Fruit fly (Drosophila melanogaster) whole organism, embryonic: Measurements from ENCODE around the gene CG31627.

Experiments
- Antp ChIP-seq: fragments of 200-800 bp; sonication (Bioruptor generic); optimal IDR thresholded peaks from 3 replicates; lab custom pipeline; 2016; ENCODE audit warnings: missing biosample characterization, missing genetic modification characterization
- Awh ChIP-seq: fragments of 200-800 bp; sonication (Bioruptor generic); IDR thresholded peaks from 2 replicates; pipeline ENCODE4, ENCODE4 v1.3.6; 2022; ENCODE audit warnings: missing biosample characterization, missing genetic modification characterization
- CG10267 ChIP-seq: fragments of 200-800 bp; sonication (Bioruptor generic); optimal IDR thresholded peaks from 2 replicates; lab custom pipeline; 2018; ENCODE audit warnings: missing biosample characterization, mild to moderate bottlenecking, missing genetic modification characterization, moderate library complexity
- CG11695 ChIP-seq: fragments of 200-800 bp; sonication (Bioruptor generic); IDR thresholded peaks from 3 replicates; pipeline ENCODE4 v1.3.6; 2022; ENCODE audit warnings: missing biosample characterization, missing genetic modification characterization
- CG12659 ChIP-seq: fragments of 200-800 bp; sonication (Bioruptor generic); optimal IDR thresholded peaks from 3 replicates; lab custom pipeline; 2017; ENCODE audit warnings: mild to moderate bottlenecking, missing biosample characterization, missing genetic modification reagents, missing genetic modification characterization
- CG15011 ChIP-seq: fragments of 200-800 bp; sonication (Bioruptor generic); optimal IDR thresholded peaks from 3 replicates; lab custom pipeline; 2018; ENCODE audit warnings: missing biosample characterization, mild to moderate bottlenecking, missing genetic modification characterization
- CG15479 ChIP-seq: fragments of 200-800 bp; sonication (Bioruptor generic); optimal IDR thresholded peaks from 3 replicates; lab custom pipeline; 2019; ENCODE audit warnings: missing biosample characterization, mild to moderate bottlenecking, missing genetic modification characterization, moderate library complexity
- CG17359 ChIP-seq: fragments of 200-800 bp; sonication (Bioruptor generic); optimal IDR thresholded peaks from 3 replicates; lab custom pipeline; 2018; ENCODE audit warnings: missing biosample characterization, mild to moderate bottlenecking, missing genetic modification characterization, moderate library complexity
- CG18476 ChIP-seq: fragments of 200-800 bp; sonication (Bioruptor generic); optimal IDR thresholded peaks from 2 replicates; lab custom pipeline; 2016; ENCODE audit warnings: missing biosample characterization, mild to moderate bottlenecking, missing genetic modification characterization
- CG2202 ChIP-seq: fragments of 200-800 bp; sonication (Bioruptor generic); optimal IDR thresholded peaks from 2 replicates; lab custom pipeline; 2018; ENCODE audit warnings: missing biosample characterization, mild to moderate bottlenecking, missing genetic modification characterization
- CG3281 ChIP-seq: fragments of 200-800 bp; sonication (Bioruptor generic); optimal IDR thresholded peaks from 3 replicates; lab custom pipeline; 2017; ENCODE audit warnings: missing biosample characterization, mild to moderate bottlenecking, missing genetic modification characterization
- CG3407 ChIP-seq: fragments of 200-800 bp; sonication (Bioruptor generic); optimal IDR thresholded peaks from 2 replicates; lab custom pipeline; 2018; ENCODE audit warnings: missing biosample characterization, mild to moderate bottlenecking, missing genetic modification characterization
- CG3726 ChIP-seq: fragments of 200-800 bp; sonication (Bioruptor generic); IDR thresholded peaks from 3 replicates; pipeline ENCODE4, ENCODE4 v1.3.6; 2022; ENCODE audit warnings: missing biosample characterization, missing genetic modification characterization
- CG4820 ChIP-seq: fragments of 200-800 bp; sonication (Bioruptor generic); optimal IDR thresholded peaks from 3 replicates; lab custom pipeline; 2016; ENCODE audit warnings: missing biosample characterization, missing genetic modification characterization
- CG6854 ChIP-seq: fragments of 200-800 bp; sonication (Bioruptor generic); optimal IDR thresholded peaks from 3 replicates; lab custom pipeline; 2017; ENCODE audit warnings: missing biosample characterization, mild to moderate bottlenecking, missing genetic modification characterization
- CG7271 ChIP-seq: fragments of 200-800 bp; sonication (Bioruptor generic); optimal IDR thresholded peaks from 2 replicates; lab custom pipeline; 2018; ENCODE audit warnings: missing biosample characterization, mild to moderate bottlenecking, missing genetic modification characterization, moderate library complexity
- CG8290 ChIP-seq, 3 experiments: fragments of 200-800 bp; sonication (Bioruptor generic); optimal IDR thresholded peaks; 2 replicates each; lab custom pipeline; 2016 to 2019; ENCODE audit warnings: missing biosample characterization in 3 of 3, missing genetic modification characterization in 3 of 3, mild to moderate bottlenecking in 2 of 3, moderate library complexity in 1 of 3
- CG8924 ChIP-seq: fragments of 200-800 bp; optimal IDR thresholded peaks from 3 replicates; lab custom pipeline; 2019; ENCODE audit warnings: missing biosample characterization, mild to moderate bottlenecking, missing genetic modification characterization, moderate library complexity
- CG8944 ChIP-seq: fragments of 200-800 bp; sonication (Bioruptor generic); optimal IDR thresholded peaks from 3 replicates; lab custom pipeline; 2016; ENCODE audit warnings: missing biosample characterization, missing genetic modification characterization
- CG9437 ChIP-seq: fragments of 200-800 bp; sonication (Bioruptor generic); optimal IDR thresholded peaks from 2 replicates; lab custom pipeline; 2018; ENCODE audit warnings: missing biosample characterization, mild to moderate bottlenecking, missing genetic modification characterization
- CG9797 ChIP-seq: fragments of 200-800 bp; sonication (Bioruptor generic); optimal IDR thresholded peaks from 3 replicates; lab custom pipeline; 2018; ENCODE audit warnings: missing biosample characterization, mild to moderate bottlenecking, missing genetic modification characterization
- Chrac-16 ChIP-seq: fragments of 200-800 bp; sonication (Bioruptor generic); optimal IDR thresholded peaks from 3 replicates; lab custom pipeline; 2016; ENCODE audit warnings: missing biosample characterization, missing genetic modification characterization
- HLH4C ChIP-seq: fragments of 200-800 bp; sonication (Bioruptor generic); IDR thresholded peaks from 3 replicates; pipeline ENCODE4 v1.3.6; 2022; ENCODE audit warnings: missing biosample characterization, missing genetic modification characterization; ENCODE audit not compliant: partially characterized antibody
- Hand ChIP-seq: fragments of 200-800 bp; sonication (Bioruptor generic); optimal IDR thresholded peaks from 2 replicates; lab custom pipeline; 2017; ENCODE audit warnings: mild to moderate bottlenecking, missing biosample characterization, missing genetic modification reagents, missing genetic modification characterization
- Hr3 ChIP-seq: fragments of 200-800 bp; sonication (Bioruptor generic); optimal IDR thresholded peaks from 3 replicates; lab custom pipeline; 2016; ENCODE audit warnings: missing biosample characterization, missing genetic modification characterization
- Kr ChIP-seq: fragments of 200-800 bp; sonication (Bioruptor generic); optimal IDR thresholded peaks from 2 replicates; lab custom pipeline; 2017; ENCODE audit warnings: missing biosample characterization, mild to moderate bottlenecking, missing genetic modification characterization
- NfI ChIP-seq: fragments of 200-800 bp; sonication (Bioruptor generic); optimal IDR thresholded peaks from 3 replicates; lab custom pipeline; 2018; ENCODE audit warnings: missing biosample characterization, mild to moderate bottlenecking, missing genetic modification characterization, moderate library complexity
- Ptx1 ChIP-seq: fragments of 200-800 bp; sonication (Bioruptor generic); IDR thresholded peaks from 2 replicates; pipeline ENCODE4 v1.3.6; 2022; ENCODE audit warnings: missing biosample characterization, missing genetic modification characterization
- Usf ChIP-seq: fragments of 200-800 bp; sonication (Bioruptor generic); optimal IDR thresholded peaks from 2 replicates; lab custom pipeline; 2017; ENCODE audit warnings: missing genotype, missing biosample characterization, missing genetic modification characterization
- ato ChIP-seq: fragments of 200-800 bp; sonication (Bioruptor generic); IDR thresholded peaks from 2 replicates; pipeline ENCODE4 v1.3.6; 2022; ENCODE audit warnings: missing biosample characterization, missing genetic modification characterization; ENCODE audit not compliant: partially characterized antibody
- az2 ChIP-seq: fragments of 200-800 bp; sonication (Bioruptor generic); optimal IDR thresholded peaks from 3 replicates; lab custom pipeline; 2016; ENCODE audit warnings: missing biosample characterization, missing genetic modification characterization
- bsh ChIP-seq, 2 experiments: fragments of 200-800 bp; sonication (Bioruptor generic); optimal IDR thresholded peaks; 2 replicates each; lab custom pipeline; 2017 to 2018; ENCODE audit warnings: mild to moderate bottlenecking in 2 of 2, missing biosample characterization in 2 of 2, missing genetic modification characterization in 2 of 2, moderate library complexity in 1 of 2
- cg ChIP-seq: fragments of 200-800 bp; sonication (Bioruptor generic); optimal IDR thresholded peaks from 3 replicates; lab custom pipeline; 2019; ENCODE audit warnings: missing biosample characterization, mild to moderate bottlenecking, missing genetic modification characterization, moderate library complexity
- dati ChIP-seq: fragments of 200-800 bp; sonication (Bioruptor generic); IDR thresholded peaks from 2 replicates; pipeline ENCODE4 v1.3.6; 2022; ENCODE audit warnings: missing biosample characterization, missing genetic modification characterization
- eyg ChIP-seq: fragments of 200-800 bp; sonication (Bioruptor generic); optimal IDR thresholded peaks from 3 replicates; lab custom pipeline; 2016; ENCODE audit warnings: missing biosample characterization, missing genetic modification characterization
- fd102C ChIP-seq: fragments of 200-800 bp; sonication (Bioruptor generic); optimal IDR thresholded peaks from 2 replicates; lab custom pipeline; 2018; ENCODE audit warnings: missing biosample characterization, mild to moderate bottlenecking, missing genetic modification characterization, moderate library complexity
- fu2 ChIP-seq: fragments of 200-800 bp; sonication (Bioruptor generic); optimal IDR thresholded peaks from 2 replicates; lab custom pipeline; 2016; ENCODE audit warnings: missing biosample characterization, missing genetic modification characterization
- gt ChIP-seq: fragments of 200-800 bp; sonication (Bioruptor generic); IDR thresholded peaks from 2 replicates; pipeline ENCODE4 v1.3.6; 2022; ENCODE audit warnings: missing biosample characterization, missing genetic modification characterization
- nerfin-2 ChIP-seq: fragments of 200-800 bp; sonication (Bioruptor generic); IDR thresholded peaks from 2 replicates; pipeline ENCODE4 v1.3.6; 2022; ENCODE audit warnings: missing biosample characterization, missing genetic modification characterization; ENCODE audit not compliant: partially characterized antibody
- oc ChIP-seq: fragments of 200-800 bp; sonication (Bioruptor generic); optimal IDR thresholded peaks from 2 replicates; lab custom pipeline; 2018; ENCODE audit warnings: missing biosample characterization, mild to moderate bottlenecking, missing genetic modification characterization, moderate library complexity
- ro ChIP-seq: fragments of 200-800 bp; sonication (Bioruptor generic); IDR thresholded peaks from 2 replicates; pipeline ENCODE4 v1.3.6; 2022; ENCODE audit warnings: missing biosample characterization, missing genetic modification characterization
- sd ChIP-seq: fragments of 200-800 bp; sonication (Bioruptor generic); optimal IDR thresholded peaks from 3 replicates; lab custom pipeline; 2018; ENCODE audit warnings: missing biosample characterization, mild to moderate bottlenecking, missing genetic modification characterization, moderate library complexity
- seq ChIP-seq: fragments of 200-800 bp; sonication (Bioruptor generic); IDR thresholded peaks from 2 replicates; pipeline ENCODE4 v1.3.6; 2022; ENCODE audit warnings: missing biosample characterization, missing genetic modification characterization
- slbo ChIP-seq: fragments of 200-800 bp; sonication (Bioruptor generic); IDR thresholded peaks from 2 replicates; pipeline ENCODE4 v1.3.6; 2022; ENCODE audit warnings: missing biosample characterization, missing genetic modification characterization
- ssp ChIP-seq: fragments of 200-800 bp; sonication (Bioruptor generic); IDR thresholded peaks from 2 replicates; pipeline ENCODE4 v1.3.6; 2022; ENCODE audit warnings: missing biosample characterization, missing genetic modification characterization
- unc-4 ChIP-seq: fragments of 200-800 bp; sonication (Bioruptor generic); IDR thresholded peaks from 2 replicates; pipeline ENCODE4 v1.3.6; 2022; ENCODE audit warnings: missing biosample characterization, missing genetic modification characterization; ENCODE audit not compliant: partially characterized antibody
- vnd ChIP-seq: fragments of 200-800 bp; sonication (Bioruptor generic); IDR thresholded peaks from 3 replicates; pipeline ENCODE4 v1.3.6; 2022; ENCODE audit warnings: missing biosample characterization, missing genetic modification characterization; ENCODE audit not compliant: partially characterized antibody
- z ChIP-seq: fragments of 200-800 bp; sonication (Bioruptor generic); IDR thresholded peaks from 3 replicates; pipeline ENCODE4 v1.3.6; 2022; ENCODE audit warnings: missing biosample characterization, missing genetic modification characterization
- zen ChIP-seq: fragments of 200-800 bp; sonication (Bioruptor generic); optimal IDR thresholded peaks from 3 replicates; lab custom pipeline; 2018; ENCODE audit warnings: missing biosample characterization, mild to moderate bottlenecking, missing genetic modification characterization, moderate library complexity
- zen2 ChIP-seq: fragments of 200-800 bp; sonication (Bioruptor generic); IDR thresholded peaks from 3 replicates; pipeline ENCODE4 v1.3.6; 2022; ENCODE audit warnings: missing biosample characterization, missing genetic modification characterization; ENCODE audit not compliant: partially characterized antibody
- zfh2 ChIP-seq: fragments of 200-800 bp; sonication (Bioruptor generic); optimal IDR thresholded peaks from 2 replicates; lab custom pipeline; 2016; ENCODE audit warnings: missing biosample characterization, missing genetic modification characterization

The CG31627 gene

DNA sequence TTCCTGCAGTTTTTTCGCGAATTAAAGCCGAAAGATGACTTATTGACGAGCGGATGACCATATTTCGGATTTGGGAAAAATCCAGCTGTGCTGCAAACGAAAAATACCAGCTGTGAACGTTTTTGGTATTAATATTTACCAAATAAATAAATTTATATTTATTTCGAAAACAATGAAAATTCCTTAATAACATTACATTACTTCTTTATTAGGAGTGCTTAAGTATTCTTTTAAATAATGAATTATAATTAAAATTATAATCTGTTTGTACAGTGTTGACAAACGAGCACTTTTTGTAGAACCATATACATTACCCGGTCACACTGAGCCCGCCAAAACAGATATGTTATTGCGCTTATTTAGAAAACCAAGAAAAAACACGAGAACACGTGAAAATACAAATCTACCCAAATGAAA is 6.6 kb downstream of the CG31627 start, which contains the start of the genes bur and Mcm10 (continued):
- peak; percentile 94 for TF ChIP-seq CG9797
- TF ChIP-seq CG17359 (tag; lab: Kevin White, UChicago): no peak
- TF ChIP-seq vnd (GFP tag; lab: Robert Waterston, UW): no peak
- TF ChIP-seq CG18476 (GFP tag; lab: Kevin White, UChicago): no peak
- TF ChIP-seq CG8924 (tag; lab: Kevin White, UChicago): no peak
- TF ChIP-seq CG11695: no peak
- TF ChIP-seq CG3281 (GFP tag; lab: Kevin White, UChicago): no peak
- peak; percentile 13 for TF ChIP-seq Hr3 (GFP tag; lab: Kevin White, UChicago)
- TF ChIP-seq seq (GFP tag; lab: Robert Waterston, UW): no peak
- TF ChIP-seq CG15011: no peak
- no peak for TF ChIP-seq Kr (GFP tag; lab: Kevin White, UChicago)
- peak; percentile 60 for TF ChIP-seq CG8290 (GFP tag; optimal IDR thresholded peaks at IDR 0.05; lab: Kevin White, UChicago)
- no peak for TF ChIP-seq CG8290 (tag; optimal IDR thresholded peaks at IDR 0.05; lab: Kevin White, UChicago)
- TF ChIP-seq fd102C (GFP tag; lab: Kevin White, UChicago): no peak
- TF ChIP-seq dati: no peak
- TF ChIP-seq zen (tag; lab: Kevin White, UChicago): peak; percentile 53
- TF ChIP-seq Usf (GFP tag; lab: Kevin White, UChicago): no peak
- TF ChIP-seq CG3726 (GFP tag; lab: Robert Waterston, UW): no peak
- TF ChIP-seq Awh (GFP tag; lab: Robert Waterston, UW): no peak
- no peak for TF ChIP-seq oc (tag; lab: Kevin White, UChicago)
- TF ChIP-seq CG2202 (tag; lab: Kevin White, UChicago): no peak
- peak; percentile 65 for TF ChIP-seq CG12659
- TF ChIP-seq CG15479 (GFP tag; lab: Kevin White, UChicago): no peak
- TF ChIP-seq unc-4 (GFP tag; lab: Robert Waterston, UW): no peak
- TF ChIP-seq Ptx1 (GFP tag; lab: Robert Waterston, UW): no peak
- TF ChIP-seq ssp (GFP tag; lab: Robert Waterston, UW): no peak
- no peak for TF ChIP-seq eyg (GFP tag; lab: Kevin White, UChicago)
- no peak for TF ChIP-seq CG3407 (GFP tag; lab: Kevin White, UChicago)
- TF ChIP-seq z (GFP tag; lab: Robert Waterston, UW): no peak
- no peak for TF ChIP-seq CG4820
- TF ChIP-seq CG8944: no peak
- TF ChIP-seq sd (tag; lab: Kevin White, UChicago): no peak
- TF ChIP-seq ato: no peak
- TF ChIP-seq bsh (GFP tag; optimal IDR thresholded peaks at IDR 0.05; lab: Kevin White, UChicago): no peak
- no peak for TF ChIP-seq Chrac-16 (GFP tag; lab: Kevin White, UChicago)
- no peak for TF ChIP-seq zen2 (GFP tag; lab: Robert Waterston, UW)
- no peak for TF ChIP-seq Antp
- peak; percentile 98 for TF ChIP-seq CG10267 (tag; lab: Kevin White, UChicago)
- no peak for TF ChIP-seq fu2 (GFP tag; lab: Kevin White, UChicago)
- no peak for TF ChIP-seq HLH4C (GFP tag; lab: Robert Waterston, UW)
- TF ChIP-seq CG6854 (GFP tag; lab: Kevin White, UChicago): no peak
- TF ChIP-seq zfh2 (GFP tag; lab: Kevin White, UChicago): no peak
- TF ChIP-seq CG7271 (tag; lab: Kevin White, UChicago): peak; percentile 16
- no peak for TF ChIP-seq gt
- TF ChIP-seq NfI (GFP tag; lab: Kevin White, UChicago): no peak
- no peak for TF ChIP-seq CG9437 (GFP tag; lab: Kevin White, UChicago)
- no peak for TF ChIP-seq nerfin-2
- TF ChIP-seq Hand (GFP tag; lab: Kevin White, UChicago): no peak
- TF ChIP-seq cg: no peak
- no peak for TF ChIP-seq az2 (GFP tag; lab: Kevin White, UChicago)
- no peak for TF ChIP-seq slbo (GFP tag; lab: Robert Waterston, UW)
- no peak for TF ChIP-seq ro (GFP tag; lab: Robert Waterston, UW)
